Worm (Caenorhabditis elegans) whole organism, L4 larva: ENCODE measurements around the gene K05F1.6.

Experiments
- attf-4 ChIP-seq: sonication (generic microtip); optimal IDR thresholded peaks from 3 replicates; lab custom pipeline; 2017; ENCODE audit warnings: missing biosample characterization, missing genetic modification characterization
- jun-1 ChIP-seq: fragments of 150-350 bp; optimal IDR thresholded peaks from 2 replicates; lab custom pipeline; 2014; ENCODE audit warnings: missing biosample characterization, missing genetic modification reagents, missing genetic modification characterization
- lsy-2 ChIP-seq, 2 experiments: fragments of 150-350 bp in 1 of 2; sonication (generic microtip) in 1 of 2; optimal IDR thresholded peaks; 2 replicates each; lab custom pipeline; 2014 to 2017; ENCODE audit warnings: missing biosample characterization in 2 of 2, missing genetic modification characterization in 2 of 2
- mdt-29 ChIP-seq: fragments of 200-800 bp; sonication (Bioruptor generic); IDR thresholded peaks from 2 replicates; pipeline ENCODE4 v1.3.6; 2022; ENCODE audit warnings: missing genetic modification reagents, missing genetic modification characterization, missing compliant biosample characterization
- nhr-237 ChIP-seq: sonication (generic microtip); optimal IDR thresholded peaks from 2 replicates; lab custom pipeline; 2017; ENCODE audit warnings: missing biosample characterization, missing genetic modification characterization
- nhr-28 ChIP-seq: fragments of 150-350 bp; optimal IDR thresholded peaks from 2 replicates; lab custom pipeline; 2014; ENCODE audit warnings: missing biosample characterization, missing genetic modification characterization
- nhr-42 ChIP-seq: fragments of 200-800 bp; sonication (Bioruptor generic); IDR thresholded peaks from 2 replicates; pipeline ENCODE4 v1.3.6; 2022; ENCODE audit warnings: missing genetic modification characterization, missing compliant biosample characterization
- nhr-76 ChIP-seq: fragments of 150-350 bp; optimal IDR thresholded peaks from 2 replicates; lab custom pipeline; 2014; ENCODE audit warnings: missing biosample characterization, missing genetic modification characterization
- snpc-4 ChIP-seq: fragments of 150-350 bp; optimal IDR thresholded peaks from 2 replicates; lab custom pipeline; 2014; ENCODE audit warnings: missing biosample characterization, missing genetic modification characterization
- unc-39 ChIP-seq: sonication (generic microtip); optimal IDR thresholded peaks from 2 replicates; lab custom pipeline; 2017; ENCODE audit warnings: missing biosample characterization, missing genetic modification characterization
- unc-62 ChIP-seq, 3 experiments: fragments of 150-350 bp in 1 of 3; sonication (generic microtip); optimal IDR thresholded peaks in 2 of 3; peaks in 1 of 3; 1 replicate in 1 of 3; 2 replicates in 2 of 3; lab custom pipeline; 2014 to 2017; ENCODE audit warnings: missing biosample characterization in 3 of 3, missing genetic modification characterization in 3 of 3, missing genetic modification reagents in 3 of 3, missing genotype in 1 of 3

DNA sequence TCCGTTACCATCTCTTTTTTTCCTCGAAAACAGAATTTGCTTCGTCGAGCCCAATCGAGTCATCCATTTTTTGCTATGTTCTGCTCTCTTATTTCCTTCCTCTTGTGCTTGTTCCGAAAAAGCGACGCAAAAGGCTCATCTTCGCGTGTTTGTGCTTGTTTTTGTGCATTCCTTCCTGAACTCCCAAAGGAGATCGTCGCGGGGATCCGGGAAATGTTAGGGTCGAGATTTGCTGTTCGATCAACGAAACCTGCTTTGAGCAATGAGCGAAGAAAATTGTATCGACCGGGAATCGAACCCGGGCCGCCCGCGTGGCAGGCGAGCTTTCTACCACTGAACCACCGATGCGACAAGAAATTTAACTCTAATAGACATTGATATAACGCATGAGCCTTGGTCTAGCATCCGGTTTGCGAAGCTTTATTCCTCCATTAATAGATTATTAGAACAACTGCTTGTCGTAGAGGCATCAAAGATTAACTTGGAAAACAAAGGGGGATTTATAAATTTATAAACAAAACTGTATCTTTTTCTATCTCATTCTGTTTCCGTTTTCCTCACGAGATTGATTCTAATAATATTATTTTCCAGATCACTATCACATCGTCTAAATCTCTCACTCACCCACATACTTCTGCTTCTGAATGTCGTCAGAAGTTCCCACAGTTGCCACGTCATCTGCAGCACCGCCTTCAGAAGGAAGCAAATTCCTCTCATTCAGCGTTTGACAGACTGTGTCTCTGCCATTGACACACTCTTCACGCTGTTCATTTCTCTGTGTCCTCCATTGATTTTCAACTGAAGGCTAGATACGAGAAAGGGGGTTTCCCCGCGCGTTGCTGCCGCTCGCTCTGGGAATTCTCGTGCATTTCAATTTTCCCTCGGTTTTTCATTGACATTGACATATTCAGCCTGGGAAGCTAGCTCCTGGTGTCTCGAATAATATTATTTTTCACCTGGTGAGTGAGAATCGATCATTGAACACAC, at the start of gene K05F1.6:
- no peak for TF ChIP-seq attf-4
- peak in 1 of 2 experiments; percentile 54 for TF ChIP-seq lsy-2 (tag; optimal IDR thresholded peaks at IDR 0.05; lab: Kevin White, UChicago)
- no peak for TF ChIP-seq nhr-76
- TF ChIP-seq unc-62 (GFP tag; optimal IDR thresholded peaks at IDR 0.05 in 1 of 2; lab: Kevin White, UChicago): peak in 1 of 2 experiments; percentile 92
- no peak for TF ChIP-seq unc-62 (tag; optimal IDR thresholded peaks at IDR 0.05; lab: Kevin White, UChicago)
- TF ChIP-seq nhr-28 (tag; lab: Kevin White, UChicago): no peak
- peak; percentile 76 for TF ChIP-seq mdt-29
- TF ChIP-seq unc-39 (tag; lab: Kevin White, UChicago): no peak
- no peak for TF ChIP-seq nhr-237
- TF ChIP-seq jun-1 (tag; lab: Kevin White, UChicago): peak; percentile 73
- no peak for TF ChIP-seq snpc-4
- peak; percentile 63; the same call in 1 of the 2 replicates for TF ChIP-seq nhr-42 (GFP tag; lab: Robert Waterston, UW)
